Worm (Caenorhabditis elegans): Measurements from ENCODE around the gene herd-1.

herd-1 gene

ce11 chrIII:12496449-12496848 lies at the start of gene herd-1:
Gene herd-1, plus strand, starts transcription at chrIII:12496538.
- no peak; the same call in 1 of the 2 replicates for TF ChIP-seq F33H1.4 (GFP tag; IDR thresholded peaks at IDR 0.05)
- no peak for TF ChIP-seq hlh-26 (GFP tag; conservative IDR thresholded peaks at IDR 0.05)
- TF ChIP-seq gei-17 (GFP tag; optimal IDR thresholded peaks at IDR 0.05): no peak
- peak; percentile 70 for TF ChIP-seq madf-6 (GFP tag; IDR thresholded peaks at IDR 0.05)
- TF ChIP-seq madf-3 (GFP tag; IDR thresholded peaks at IDR 0.05): peak; percentile 71; the same call in 1 of the 2 replicates
- TF ChIP-seq atf-7 (tag; optimal IDR thresholded peaks at IDR 0.05): no peak
- peak; percentile 42; the same call in 1 of the 2 replicates for TF ChIP-seq mcd-1 (GFP tag; IDR thresholded peaks at IDR 0.05)
- TF ChIP-seq C17E4.6 (GFP tag; IDR thresholded peaks at IDR 0.05): peak; percentile 49; the same call in 1 of the 2 replicates
- TF ChIP-seq mxl-1 (tag; optimal IDR thresholded peaks at IDR 0.05): peak; percentile 65
- no peak for TF ChIP-seq lag-1 (GFP tag; IDR thresholded peaks at IDR 0.05)
- TF ChIP-seq lin-26 (GFP tag; IDR thresholded peaks at IDR 0.05): peak; percentile 50; the same call in 1 of the 2 replicates
- no peak for TF ChIP-seq bed-2 (GFP tag; IDR thresholded peaks at IDR 0.05)
- no peak for TF ChIP-seq C06A6.2 (GFP tag; conservative IDR thresholded peaks at IDR 0.05)
- no peak for TF ChIP-seq zfh-2 (GFP tag; conservative IDR thresholded peaks at IDR 0.05)
- peak; percentile 76; the same call in 1 of the 2 replicates for TF ChIP-seq Y95B8A.8 (GFP tag; IDR thresholded peaks at IDR 0.05)
- TF ChIP-seq cebp-2 (GFP tag; IDR thresholded peaks at IDR 0.05): no peak
- 0 out of 2 replicates have a peak, but pooled peaks have one; percentile 49 for TF ChIP-seq Y53G8AR.9 (GFP tag; conservative IDR thresholded peaks at IDR 0.05)
- no peak for TF ChIP-seq F23B12.7 (tag; optimal IDR thresholded peaks at IDR 0.05; ENCODE audit: insufficient read depth)
- peak; percentile 69 for TF ChIP-seq attf-6 (GFP tag; IDR thresholded peaks at IDR 0.05)
- TF ChIP-seq egl-18 (GFP tag; IDR thresholded peaks at IDR 0.05): no peak
- TF ChIP-seq chd-7 (tag; optimal IDR thresholded peaks at IDR 0.05): no peak
- no peak for TF ChIP-seq F22D6.2 (tag; optimal IDR thresholded peaks at IDR 0.05)
- no peak for TF ChIP-seq tlf-1 (GFP tag; optimal IDR thresholded peaks at IDR 0.05)
- TF ChIP-seq ceh-58 (GFP tag; IDR thresholded peaks at IDR 0.05): 0 out of 2 replicates have a peak, but pooled peaks have one; percentile 40
- no peak for TF ChIP-seq ceh-40 (GFP tag; IDR thresholded peaks at IDR 0.05)
- no peak; the same call in 1 of the 2 replicates for TF ChIP-seq dox-1 (GFP tag; IDR thresholded peaks at IDR 0.05)
- peak; percentile 65; the same call in 1 of the 2 replicates for TF ChIP-seq ekl-4 (GFP tag; IDR thresholded peaks at IDR 0.05)
- no peak for TF ChIP-seq madf-8 (GFP tag; conservative IDR thresholded peaks at IDR 0.05)
- TF ChIP-seq cebp-1 (GFP tag; IDR thresholded peaks at IDR 0.05): no peak
- peak; percentile 56 for TF ChIP-seq cebp-1 (tag; optimal IDR thresholded peaks at IDR 0.05)
- TF ChIP-seq tbp1 (GFP tag; optimal IDR thresholded peaks at IDR 0.05): peak; percentile 34
- no peak for TF ChIP-seq dpl-1 (GFP tag; optimal IDR thresholded peaks at IDR 0.05)
- TF ChIP-seq mel-28 (tag; optimal IDR thresholded peaks at IDR 0.05; ENCODE audit: borderline replicate concordance): no peak
- no peak for TF ChIP-seq lsy-27 (tag; optimal IDR thresholded peaks at IDR 0.05; ENCODE audit: borderline replicate concordance, insufficient read depth)
- TF ChIP-seq snpc-1.1 (tag; optimal IDR thresholded peaks at IDR 0.05; ENCODE audit: insufficient read depth): no peak
- TF ChIP-seq sptf-2 (GFP tag; optimal IDR thresholded peaks at IDR 0.05): no peak
- TF ChIP-seq ceh-100 (GFP tag; IDR thresholded peaks at IDR 0.05): 0 out of 2 replicates have a peak, but pooled peaks have one; percentile 43
- no peak for TF ChIP-seq lin-35 (GFP tag; optimal IDR thresholded peaks at IDR 0.05)
- TF ChIP-seq F55B11.4 (tag; optimal IDR thresholded peaks at IDR 0.05; ENCODE audit: borderline replicate concordance, insufficient read depth): no peak
- peak; percentile 30; the same call in 1 of the 2 replicates for TF ChIP-seq D2030.7 (GFP tag; IDR thresholded peaks at IDR 0.05)
- TF ChIP-seq snpc-3.4 (tag; optimal IDR thresholded peaks at IDR 0.05): peak; percentile 44
- peak; percentile 1 for TF ChIP-seq snpc-1.3 (tag; optimal IDR thresholded peaks at IDR 0.05; ENCODE audit: insufficient read depth)
- peak; percentile 62 for TF ChIP-seq lin-54 (GFP tag; optimal IDR thresholded peaks at IDR 0.05)
- 0 out of 2 replicates have a peak, but pooled peaks have one; percentile 33 for TF ChIP-seq Y79H2A.3 (GFP tag; conservative IDR thresholded peaks at IDR 0.05)
- TF ChIP-seq zim-3 (tag; optimal IDR thresholded peaks at IDR 0.05): no peak
- TF ChIP-seq B0261.1 (tag; optimal IDR thresholded peaks at IDR 0.05): no peak
- no peak for TF ChIP-seq pha-4 (tag; optimal IDR thresholded peaks at IDR 0.05)
